Fruit fly (Drosophila melanogaster) ovary, adult (tissue): ENCODE measurements around the gene CG7140.

Experiments used
- CG17801 ChIP-seq: fragments of 200-800 bp; optimal IDR thresholded peaks from 2 replicates; lab custom pipeline; 2019; ENCODE audit warnings: missing biosample characterization, mild to moderate bottlenecking, missing genetic modification characterization, moderate library complexity; ENCODE audit not compliant: partially characterized antibody

CG7140 gene

dm6 chr3L:21979789-21980188 is 48.3 kb downstream of the CG7140 start:
- TF ChIP-seq CG17801 (GFP tag; lab: Kevin White, UChicago) = no peak
